Worm (Caenorhabditis elegans): ENCODE data around the gene EEED8.14.

Gene EEED8.14

ce11 chrII:5379614-5380077 lies 34.2 kb downstream of the EEED8.14 start, which contains the start of gene pkc-3 (continued):
- TF ChIP-seq ceh-16 (tag; optimal IDR thresholded peaks at IDR 0.05) (no peak), nhr-77 (tag; optimal IDR thresholded peaks at IDR 0.05) (no peak), unc-62 (GFP tag; optimal IDR thresholded peaks at IDR 0.05) (no peak), ama-1 (optimal IDR thresholded peaks at IDR 0.05) (peak; percentile 48), zag-1 (tag; optimal IDR thresholded peaks at IDR 0.05) (no peak), peb-1 (tag; optimal IDR thresholded peaks at IDR 0.05) (no peak), lin-11 (tag; optimal IDR thresholded peaks at IDR 0.05) (no peak), ztf-11 (tag; optimal IDR thresholded peaks at IDR 0.05) (no peak), nhr-21 (tag; optimal IDR thresholded peaks at IDR 0.05) (peak; percentile 78), nhr-23 (tag; optimal IDR thresholded peaks at IDR 0.05) (no peak), ceh-82 (tag; optimal IDR thresholded peaks at IDR 0.05) (no peak), nhr-129 (tag; optimal IDR thresholded peaks at IDR 0.05) (peak; percentile 78), nhr-6 (tag; optimal IDR thresholded peaks at IDR 0.05) (no peak), blmp-1 (tag; optimal IDR thresholded peaks at IDR 0.05; ENCODE audit: insufficient read depth) (peak; percentile 50), C34F6.9 (tag; optimal IDR thresholded peaks at IDR 0.05) (peak; percentile 17), Y55F3AM.14 (GFP tag; optimal IDR thresholded peaks at IDR 0.05) (no peak), lsy-2 (tag; optimal IDR thresholded peaks at IDR 0.05) (peak in 1 of 2 experiments; percentile 65), nhr-25 (tag; optimal IDR thresholded peaks at IDR 0.05) (peak; percentile 86), mbf-1 (tag; optimal IDR thresholded peaks at IDR 0.05) (no peak)

- peak; percentile 5 for TF ChIP-seq nhr-25 (tag; optimal IDR thresholded peaks at IDR 0.05)
- TF ChIP-seq nhr-23 (tag; optimal IDR thresholded peaks at IDR 0.05) = no peak
- TF ChIP-seq crh-2 (tag; optimal IDR thresholded peaks at IDR 0.05) = peak; percentile 28
- peak; percentile 33 for TF ChIP-seq sma-9 (GFP tag; optimal IDR thresholded peaks at IDR 0.05)
- no peak for TF ChIP-seq sma-9 (tag; optimal IDR thresholded peaks at IDR 0.05)
- TF ChIP-seq ceh-82 (tag; optimal IDR thresholded peaks at IDR 0.05) = no peak
- peak; percentile 8 for TF ChIP-seq fos-1 (tag; optimal IDR thresholded peaks at IDR 0.05)
- peak; percentile 49 for TF ChIP-seq nhr-129 (tag; optimal IDR thresholded peaks at IDR 0.05)
- no peak for TF ChIP-seq ama-1 (optimal IDR thresholded peaks at IDR 0.05)
These were observed 35.7 kb downstream of the EEED8.14 start for ce11 chrII:5378239-5378521.

- TF ChIP-seq F13H6.1 (tag; optimal IDR thresholded peaks at IDR 0.05) = no peak
- TF ChIP-seq nhr-23 (tag; optimal IDR thresholded peaks at IDR 0.05) = no peak
- no peak for TF ChIP-seq crh-2 (tag; optimal IDR thresholded peaks at IDR 0.05)
- no peak for TF ChIP-seq dmd-4 (tag; optimal IDR thresholded peaks at IDR 0.05)
- peak; percentile 16 for TF ChIP-seq lin-11 (tag; optimal IDR thresholded peaks at IDR 0.05)
- TF ChIP-seq lsy-2 (tag; optimal IDR thresholded peaks at IDR 0.05) = peak in 1 of 2 experiments; percentile 16
These were observed 36.2 kb downstream of the EEED8.14 start, which contains the start of gene prdx-2 for ce11 chrII:5377467-5378238. prdx-2 (plus strand) TSS chrII:5378195.

- TF ChIP-seq sma-3 (GFP tag; optimal IDR thresholded peaks at IDR 0.05) = no peak
- TF ChIP-seq nhr-12 (tag; optimal IDR thresholded peaks at IDR 0.05) = no peak
- TF ChIP-seq skn-1 (tag; optimal IDR thresholded peaks at IDR 0.05) = no peak
- no peak for TF ChIP-seq ceh-82 (tag; optimal IDR thresholded peaks at IDR 0.05)
- TF ChIP-seq nhr-6 (tag; optimal IDR thresholded peaks at IDR 0.05) = no peak
- no peak for TF ChIP-seq ztf-11 (tag; optimal IDR thresholded peaks at IDR 0.05)
- TF ChIP-seq egl-27 (tag; optimal IDR thresholded peaks at IDR 0.05) = no peak
- no peak for TF ChIP-seq lin-13 (GFP tag; optimal IDR thresholded peaks at IDR 0.05)
- no peak for TF ChIP-seq nhr-25 (tag; optimal IDR thresholded peaks at IDR 0.05)
- no peak for TF ChIP-seq unc-55 (GFP tag; optimal IDR thresholded peaks at IDR 0.05)
These were observed 38.9 kb downstream of the EEED8.14 start, which contains the start of gene algn-2 for ce11 chrII:5374967-5375366. algn-2 (plus strand) TSS chrII:5375267.

- TF ChIP-seq C34F6.9 (tag; optimal IDR thresholded peaks at IDR 0.05) = peak; percentile 99
- peak; percentile 74 for TF ChIP-seq zag-1 (tag; optimal IDR thresholded peaks at IDR 0.05)
- TF ChIP-seq ztf-11 (tag; optimal IDR thresholded peaks at IDR 0.05) = no peak
- peak; percentile 92 for TF ChIP-seq fos-1 (tag; optimal IDR thresholded peaks at IDR 0.05)
- peak in 1 of 2 experiments; percentile 54 for TF ChIP-seq mdl-1 (tag; optimal IDR thresholded peaks at IDR 0.05)
- peak; percentile 61 for TF ChIP-seq nhr-77 (tag; optimal IDR thresholded peaks at IDR 0.05)
- peak; percentile 96 for TF ChIP-seq nhr-25 (tag; optimal IDR thresholded peaks at IDR 0.05)
- no peak for TF ChIP-seq mbf-1 (tag; optimal IDR thresholded peaks at IDR 0.05)
- TF ChIP-seq crh-2 (tag; optimal IDR thresholded peaks at IDR 0.05) = peak; percentile 94
- TF ChIP-seq sem-4 (tag; optimal IDR thresholded peaks at IDR 0.05) = peak; percentile 83
- TF ChIP-seq dmd-4 (tag; optimal IDR thresholded peaks at IDR 0.05) = no peak
- TF ChIP-seq nhr-6 (tag; optimal IDR thresholded peaks at IDR 0.05) = peak; percentile 92
- no peak for TF ChIP-seq ztf-1 (GFP tag; conservative IDR thresholded peaks at IDR 0.05)
- peak; percentile 55 for TF ChIP-seq nhr-12 (tag; optimal IDR thresholded peaks at IDR 0.05)
- TF ChIP-seq unc-55 (GFP tag; optimal IDR thresholded peaks at IDR 0.05) = peak; percentile 94
- peak; percentile 95 for TF ChIP-seq sma-9 (GFP tag; optimal IDR thresholded peaks at IDR 0.05)
- no peak for TF ChIP-seq sma-9 (tag; optimal IDR thresholded peaks at IDR 0.05)
- peak; percentile 92 for TF ChIP-seq lin-13 (GFP tag; optimal IDR thresholded peaks at IDR 0.05)
- no peak for TF ChIP-seq lin-39 (tag; optimal IDR thresholded peaks at IDR 0.05)
- TF ChIP-seq Y55F3AM.14 (GFP tag; optimal IDR thresholded peaks at IDR 0.05) = no peak
- TF ChIP-seq snpc-4 (tag; optimal IDR thresholded peaks at IDR 0.05) = peak; percentile 82
- TF ChIP-seq ceh-16 (tag; optimal IDR thresholded peaks at IDR 0.05) = peak; percentile 86
- peak; percentile 52 for TF ChIP-seq skn-1 (tag; optimal IDR thresholded peaks at IDR 0.05)
- TF ChIP-seq nhr-129 (tag; optimal IDR thresholded peaks at IDR 0.05) = peak; percentile 90
- peak; percentile 90 to 96 for TF ChIP-seq lsy-2 (tag; optimal IDR thresholded peaks at IDR 0.05)
- peak; percentile 94 for TF ChIP-seq mab-5 (tag; optimal IDR thresholded peaks at IDR 0.05)
- TF ChIP-seq elt-1 (tag; optimal IDR thresholded peaks at IDR 0.05) = no peak
These were observed 40.4 kb downstream of the EEED8.14 start, which contains the start of the genes agt-2 and F09E5.3 for ce11 chrII:5373275-5374047. agt-2 (minus strand) TSS chrII:5373827. F09E5.3 (plus strand) TSS chrII:5373997.
